Worm (Caenorhabditis elegans): ENCODE measurements around the gene F45D11.14.
"Not testable (repeated sequence)": the region's sequence is repeated elsewhere in the genome, so short reads cannot be mapped to it uniquely, and the experiment has no call there.

The F45D11.14 gene

ce11 chrII:991300-991699 is 15.0 kb downstream of the F45D11.14 start, which contains the start of gene fbxc-42:
TSS of gene fbxc-42 (plus strand) at chrII:991600.
- TF ChIP-seq ham-2 (GFP tag; optimal IDR thresholded peaks at IDR 0.05) (no peak), tbx-8 (GFP tag; optimal IDR thresholded peaks at IDR 0.05) (no peak), flh-1 (GFP tag; optimal IDR thresholded peaks at IDR 0.05) (no peak), unc-120 (tag; optimal IDR thresholded peaks at IDR 0.05; ENCODE audit: poor library complexity, severe bottlenecking) (no peak), elt-1 (tag; optimal IDR thresholded peaks at IDR 0.05; ENCODE audit: borderline replicate concordance, insufficient read depth) (no peak), unc-62 (GFP tag; optimal IDR thresholded peaks at IDR 0.05) (no peak)

- TF ChIP-seq hlh-1 (tag; optimal IDR thresholded peaks at IDR 0.05) (peak; percentile 22), ham-2 (GFP tag; optimal IDR thresholded peaks at IDR 0.05) (no peak)
Measured at ce11 chrII:988437-988836, 17.8 kb downstream of the F45D11.14 start, which contains the start of gene fbxc-39. TSS of gene fbxc-39 (plus strand) at chrII:988737.

DNA sequence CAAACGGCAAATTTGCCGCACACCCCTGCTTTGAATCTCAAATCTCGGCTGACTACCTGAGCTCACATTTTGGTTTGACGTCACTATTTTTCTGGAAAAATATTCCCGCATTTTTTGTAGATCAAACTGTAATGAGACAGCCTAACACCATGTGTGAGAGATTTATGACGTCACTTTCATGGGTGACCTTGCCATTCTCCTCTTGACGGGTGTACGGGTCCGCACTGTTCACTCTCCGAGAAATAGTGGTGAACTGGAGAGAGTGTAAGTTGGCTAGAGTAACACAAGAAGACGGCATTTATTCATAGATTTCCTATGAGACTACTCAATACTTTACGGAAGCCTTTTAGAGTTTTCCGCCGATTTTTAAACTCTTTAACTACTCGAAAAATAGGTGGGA is 20.6 kb downstream of the F45D11.14 start, which contains the start of gene fbxc-40:
Gene fbxc-40 (plus strand): TSS at position 301 of the 400 bp plus-strand sequence.
- TF ChIP-seq ceh-39 (tag; optimal IDR thresholded peaks at IDR 0.05); nhr-76 (tag; optimal IDR thresholded peaks at IDR 0.05); bed-3 (GFP tag; optimal IDR thresholded peaks at IDR 0.05): not testable (repeated sequence)

DNA sequence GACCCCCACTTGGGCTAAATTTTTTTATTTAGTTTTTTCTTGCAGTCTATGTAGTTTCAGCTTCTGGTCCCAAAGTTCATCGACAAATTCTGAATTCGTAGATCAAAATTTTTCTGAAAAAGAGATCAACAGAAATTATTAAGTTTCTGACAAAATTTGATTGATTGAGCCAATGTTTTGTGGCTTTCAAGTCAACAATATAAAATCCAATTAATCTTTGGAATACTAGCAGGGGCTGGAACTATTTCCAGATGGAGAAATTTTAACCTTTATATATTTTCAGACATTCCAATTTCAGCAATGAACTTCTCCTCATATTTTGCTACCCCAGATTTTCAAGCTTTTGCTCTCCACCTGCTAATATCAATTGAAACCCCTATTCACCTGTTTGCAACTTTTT is 23.4 kb downstream of the F45D11.14 start, which contains the start of gene srh-274:
Gene srh-274 (plus strand): TSS at position 301 of the 400 bp plus-strand sequence.
- TF ChIP-seq cnd-1 (tag; optimal IDR thresholded peaks at IDR 0.05) (no peak), bed-3 (GFP tag; optimal IDR thresholded peaks at IDR 0.05) (no peak), lsy-2 (tag; optimal IDR thresholded peaks at IDR 0.05) (no peak), sptf-1 (tag; optimal IDR thresholded peaks at IDR 0.05) (no peak), unc-120 (tag; optimal IDR thresholded peaks at IDR 0.05; ENCODE audit: poor library complexity, severe bottlenecking) (no peak), pha-4 (tag; optimal IDR thresholded peaks at IDR 0.05) (no peak), ham-2 (GFP tag; optimal IDR thresholded peaks at IDR 0.05) (no peak), nhr-237 (tag; optimal IDR thresholded peaks at IDR 0.05) (no peak), lin-32 (GFP tag; optimal IDR thresholded peaks at IDR 0.05) (no peak), drap-1 (GFP tag; optimal IDR thresholded peaks at IDR 0.05) (no peak), elt-3 (tag; optimal IDR thresholded peaks at IDR 0.05) (no peak), ces-1 (GFP tag; optimal IDR thresholded peaks at IDR 0.05) (no peak), snpc-4 (tag; optimal IDR thresholded peaks at IDR 0.05) (no peak), nhr-12 (tag; optimal IDR thresholded peaks at IDR 0.05) (no peak), ceh-43 (GFP tag; optimal IDR thresholded peaks at IDR 0.05) (no peak)

DNA sequence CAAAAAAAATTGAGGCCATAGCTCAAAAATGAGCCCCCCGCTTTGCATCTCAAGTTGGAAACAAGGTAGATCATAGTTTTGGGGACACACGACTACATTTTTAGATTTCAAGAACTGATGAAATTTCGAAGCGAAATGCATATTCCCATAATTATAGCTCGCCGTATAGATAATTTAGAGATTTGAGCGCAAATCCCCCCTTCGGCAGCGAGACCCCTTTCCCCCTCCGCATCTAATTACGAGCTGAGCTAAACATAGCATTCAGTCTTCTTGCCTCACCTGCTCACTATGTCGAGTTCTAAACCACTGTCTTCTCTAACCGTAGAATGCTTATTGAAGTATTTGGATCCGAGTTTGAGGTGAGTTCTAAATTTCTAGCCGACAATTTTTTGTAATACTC is 27.1 kb downstream of the F45D11.14 start, which contains the start of the genes fbxc-17 and fbxc-15:
Gene fbxc-17 (minus strand): TSS at position 101 of the 400 bp plus-strand sequence.
Gene fbxc-15 (plus strand): TSS at position 289 of the 400 bp plus-strand sequence.
- TF ChIP-seq unc-39 (tag; optimal IDR thresholded peaks at IDR 0.05) (no peak), pha-4 (tag; optimal IDR thresholded peaks at IDR 0.05) (no peak), mab-5 (tag; optimal IDR thresholded peaks at IDR 0.05) (no peak), nhr-76 (tag; optimal IDR thresholded peaks at IDR 0.05) (no peak), sptf-1 (tag; optimal IDR thresholded peaks at IDR 0.05) (no peak), cnd-1 (tag; optimal IDR thresholded peaks at IDR 0.05) (no peak), snpc-4 (tag; optimal IDR thresholded peaks at IDR 0.05) (no peak), ces-1 (GFP tag; optimal IDR thresholded peaks at IDR 0.05) (no peak), elt-1 (tag; optimal IDR thresholded peaks at IDR 0.05; ENCODE audit: borderline replicate concordance, insufficient read depth) (no peak), lsy-2 (tag; optimal IDR thresholded peaks at IDR 0.05) (no peak), hlh-1 (tag; optimal IDR thresholded peaks at IDR 0.05) (no peak), nhr-28 (tag; optimal IDR thresholded peaks at IDR 0.05) (no peak), ceh-83 (GFP tag; optimal IDR thresholded peaks at IDR 0.05) (no peak), lin-32 (GFP tag; optimal IDR thresholded peaks at IDR 0.05) (no peak), sem-2 (GFP tag; optimal IDR thresholded peaks at IDR 0.05) (no peak), nhr-12 (tag; optimal IDR thresholded peaks at IDR 0.05) (no peak), drap-1 (GFP tag; optimal IDR thresholded peaks at IDR 0.05) (no peak)

DNA sequence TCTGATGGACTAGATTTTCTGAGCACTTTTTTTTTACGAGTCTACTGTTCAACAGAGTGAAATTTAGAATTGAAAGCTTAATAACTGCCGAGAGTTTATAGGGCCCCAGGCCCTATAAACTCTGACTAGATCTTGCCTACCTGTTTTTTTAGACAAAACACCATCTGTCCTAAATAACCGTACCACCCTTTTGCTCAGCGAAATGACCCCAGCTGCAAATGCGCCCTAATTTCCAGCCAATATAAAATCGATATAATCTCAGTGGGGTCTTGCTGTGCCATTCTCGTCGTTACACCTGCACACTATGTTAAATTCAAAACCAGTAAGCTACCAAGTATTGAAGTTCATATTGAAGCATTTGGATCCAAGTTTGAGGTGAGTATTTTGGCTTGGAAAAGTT is 32.3 kb downstream of the F45D11.14 start, which contains the start of gene fbxc-14:
Gene fbxc-14 (plus strand): TSS at position 301 of the 400 bp plus-strand sequence.
- TF ChIP-seq unc-120 (tag; optimal IDR thresholded peaks at IDR 0.05; ENCODE audit: poor library complexity, severe bottlenecking) (no peak), elt-3 (tag; optimal IDR thresholded peaks at IDR 0.05) (no peak), nhr-28 (tag; optimal IDR thresholded peaks at IDR 0.05) (no peak), sptf-1 (tag; optimal IDR thresholded peaks at IDR 0.05) (no peak), lin-32 (GFP tag; optimal IDR thresholded peaks at IDR 0.05) (no peak), nhr-76 (tag; optimal IDR thresholded peaks at IDR 0.05) (no peak), nhr-12 (tag; optimal IDR thresholded peaks at IDR 0.05) (no peak), ceh-39 (tag; optimal IDR thresholded peaks at IDR 0.05) (no peak), lin-13 (tag; optimal IDR thresholded peaks at IDR 0.05) (no peak), nhr-237 (tag; optimal IDR thresholded peaks at IDR 0.05) (no peak), M03D4.4 (tag; optimal IDR thresholded peaks at IDR 0.05) (no peak)
